Worm (Caenorhabditis elegans) whole organism, young adult: ENCODE data around the gene arrd-19.

Experiments
- B0019.2 ChIP-seq: fragments of 200-800 bp; sonication (Bioruptor generic); conservative IDR thresholded peaks from 2 replicates; pipeline ENCODE4 v1.3.6; 2022; ENCODE audit warnings: missing genetic modification reagents, missing genetic modification characterization, missing compliant biosample characterization
- F52B5.7 ChIP-seq: sonication (generic microtip); optimal IDR thresholded peaks from 2 replicates; lab custom pipeline; 2016; ENCODE audit warnings: mild to moderate bottlenecking, missing genetic modification characterization, missing compliant biosample characterization
- T07F8.4 ChIP-seq: sonication (generic microtip); optimal IDR thresholded peaks from 2 replicates; lab custom pipeline; 2016; ENCODE audit warnings: mild to moderate bottlenecking, missing genetic modification characterization, moderate library complexity, missing compliant biosample characterization
- Y67H2A.10 ChIP-seq: fragments of 200-800 bp; sonication (Bioruptor generic); conservative IDR thresholded peaks from 2 replicates; pipeline ENCODE4 v1.3.6; 2022; ENCODE audit warnings: missing genetic modification reagents, missing genetic modification characterization, missing compliant biosample characterization
- Y79H2A.3 ChIP-seq: fragments of 200-800 bp; sonication (Bioruptor generic); conservative IDR thresholded peaks from 2 replicates; pipeline ENCODE4 v1.3.6; 2022; ENCODE audit warnings: missing genetic modification reagents, missing genetic modification characterization, missing compliant biosample characterization
- ZK185.1 ChIP-seq: sonication (generic microtip); optimal IDR thresholded peaks from 2 replicates; lab custom pipeline; 2016; ENCODE audit warnings: mild to moderate bottlenecking, missing genetic modification characterization, missing compliant biosample characterization; ENCODE audit not compliant: poor library complexity, severe bottlenecking
- aptf-2 ChIP-seq: fragments of 200-800 bp; sonication (Bioruptor generic); conservative IDR thresholded peaks from 2 replicates; pipeline ENCODE4 v1.3.6; 2022; ENCODE audit warnings: missing genetic modification reagents, missing genetic modification characterization, missing compliant biosample characterization
- attf-5 ChIP-seq: fragments of 200-800 bp; sonication (Bioruptor generic); optimal IDR thresholded peaks from 2 replicates; lab custom pipeline; 2018; ENCODE audit warnings: mild to moderate bottlenecking, missing genetic modification characterization, missing compliant biosample characterization
- bed-1 ChIP-seq: fragments of 200-800 bp; sonication (Bioruptor generic); IDR thresholded peaks from 2 replicates; pipeline ENCODE4 v1.3.6; 2022; ENCODE audit warnings: missing genetic modification reagents, missing genetic modification characterization, missing compliant biosample characterization
- ceh-91 ChIP-seq: fragments of 200-800 bp; sonication (Bioruptor generic); IDR thresholded peaks from 2 replicates; pipeline ENCODE4 v1.3.6; 2022; ENCODE audit warnings: missing genetic modification reagents, missing genetic modification characterization, missing compliant biosample characterization
- dox-1 ChIP-seq: fragments of 200-800 bp; sonication (Bioruptor generic); IDR thresholded peaks from 2 replicates; pipeline ENCODE4 v1.3.6; 2022; ENCODE audit warnings: missing genetic modification reagents, missing genetic modification characterization, missing compliant biosample characterization
- egl-18 ChIP-seq: fragments of 200-800 bp; sonication (Bioruptor generic); IDR thresholded peaks from 2 replicates; pipeline ENCODE4 v1.3.6; 2022; ENCODE audit warnings: missing genetic modification reagents, missing genetic modification characterization, missing compliant biosample characterization
- egl-44 ChIP-seq: fragments of 200-800 bp; sonication (Bioruptor generic); IDR thresholded peaks from 2 replicates; pipeline ENCODE4 v1.3.6; 2022; ENCODE audit warnings: missing genetic modification reagents, missing genetic modification characterization, missing compliant biosample characterization
- ekl-4 ChIP-seq: fragments of 200-800 bp; sonication (Bioruptor generic); IDR thresholded peaks from 2 replicates; pipeline ENCODE4 v1.3.6; 2022; ENCODE audit warnings: missing genetic modification reagents, missing genetic modification characterization, missing compliant biosample characterization
- him-1 ChIP-seq: sonication (generic microtip); optimal IDR thresholded peaks from 2 replicates; lab custom pipeline; 2016; ENCODE audit warnings: missing genotype, missing genetic modification reagents, missing genetic modification characterization, missing compliant biosample characterization
- hmg-1.2 ChIP-seq: fragments of 200-800 bp; sonication (Bioruptor generic); IDR thresholded peaks from 2 replicates; pipeline ENCODE4 v1.3.6; 2022; ENCODE audit warnings: missing genetic modification reagents, missing genetic modification characterization, missing compliant biosample characterization
- let-526 ChIP-seq: fragments of 200-800 bp; sonication (Bioruptor generic); IDR thresholded peaks from 2 replicates; pipeline ENCODE4 v1.3.6; 2022; ENCODE audit warnings: missing genetic modification reagents, missing genetic modification characterization, missing compliant biosample characterization
- lsy-27 ChIP-seq: sonication (generic microtip); optimal IDR thresholded peaks from 2 replicates; lab custom pipeline; 2017; ENCODE audit warnings: missing genetic modification characterization, mild to moderate bottlenecking, missing compliant biosample characterization, antibody characterized with exemption, missing genotype, borderline replicate concordance; ENCODE audit not compliant: insufficient read depth
- madf-3 ChIP-seq: fragments of 200-800 bp; sonication (Bioruptor generic); IDR thresholded peaks from 2 replicates; pipeline ENCODE4 v1.3.6; 2022; ENCODE audit warnings: missing genetic modification reagents, missing genetic modification characterization, missing compliant biosample characterization
- mcd-1 ChIP-seq: fragments of 200-800 bp; sonication (Bioruptor generic); IDR thresholded peaks from 2 replicates; pipeline ENCODE4 v1.3.6; 2022; ENCODE audit warnings: missing genetic modification reagents, missing genetic modification characterization, missing compliant biosample characterization
- mes-4 ChIP-seq: sonication (generic microtip); optimal IDR thresholded peaks from 2 replicates; lab custom pipeline; 2016; ENCODE audit warnings: missing genotype, missing genetic modification characterization, missing compliant biosample characterization
- nfyb-1 ChIP-seq: fragments of 200-800 bp; sonication (Bioruptor generic); IDR thresholded peaks from 2 replicates; pipeline ENCODE4 v1.3.6; 2022; ENCODE audit warnings: missing genetic modification reagents, missing genetic modification characterization, missing compliant biosample characterization
- nhr-80 ChIP-seq: sonication (generic microtip); optimal IDR thresholded peaks from 2 replicates; lab custom pipeline; 2016; ENCODE audit warnings: missing genetic modification characterization, missing compliant biosample characterization
- pbrm-1 ChIP-seq: fragments of 200-800 bp; sonication (Bioruptor generic); IDR thresholded peaks from 2 replicates; pipeline ENCODE4 v1.3.6; 2022; ENCODE audit warnings: missing genetic modification reagents, missing genetic modification characterization, missing compliant biosample characterization
- rcor-1 ChIP-seq: fragments of 200-800 bp; sonication (Bioruptor generic); IDR thresholded peaks from 2 replicates; pipeline ENCODE4 v1.3.6; 2022; ENCODE audit warnings: missing genetic modification reagents, missing genetic modification characterization, missing compliant biosample characterization
- snpc-4 ChIP-seq, 5 experiments: fragments of 150-350 bp in 1 of 5; sonication (generic microtip) in 4 of 5; optimal IDR thresholded peaks; 2 replicates each; lab custom pipeline; 2014 to 2018; ENCODE audit warnings: missing genetic modification characterization in 5 of 5, missing biosample characterization in 3 of 5, antibody characterized with exemption in 2 of 5, mild to moderate bottlenecking in 2 of 5, missing compliant biosample characterization in 2 of 5, missing genotype in 2 of 5, moderate library complexity in 2 of 5, missing genetic modification reagents in 1 of 5
- ztf-22 ChIP-seq: fragments of 200-800 bp; sonication (Bioruptor generic); optimal IDR thresholded peaks from 2 replicates; lab custom pipeline; 2018; ENCODE audit warnings: mild to moderate bottlenecking, missing genetic modification characterization, moderate library complexity, missing compliant biosample characterization
- ztf-25 ChIP-seq: fragments of 200-800 bp; sonication (Bioruptor generic); IDR thresholded peaks from 2 replicates; pipeline ENCODE4 v1.3.6; 2022; ENCODE audit warnings: missing genetic modification reagents, missing genetic modification characterization, missing compliant biosample characterization
- ztf-28 ChIP-seq: fragments of 200-800 bp; sonication (Bioruptor generic); IDR thresholded peaks from 2 replicates; pipeline ENCODE4 v1.3.6; 2022; ENCODE audit warnings: missing genetic modification reagents, missing genetic modification characterization, missing compliant biosample characterization
- ztf-3 ChIP-seq: fragments of 200-800 bp; sonication (Bioruptor generic); optimal IDR thresholded peaks from 2 replicates; lab custom pipeline; 2018; ENCODE audit warnings: mild to moderate bottlenecking, missing genetic modification characterization, missing compliant biosample characterization

Gene arrd-19

DNA sequence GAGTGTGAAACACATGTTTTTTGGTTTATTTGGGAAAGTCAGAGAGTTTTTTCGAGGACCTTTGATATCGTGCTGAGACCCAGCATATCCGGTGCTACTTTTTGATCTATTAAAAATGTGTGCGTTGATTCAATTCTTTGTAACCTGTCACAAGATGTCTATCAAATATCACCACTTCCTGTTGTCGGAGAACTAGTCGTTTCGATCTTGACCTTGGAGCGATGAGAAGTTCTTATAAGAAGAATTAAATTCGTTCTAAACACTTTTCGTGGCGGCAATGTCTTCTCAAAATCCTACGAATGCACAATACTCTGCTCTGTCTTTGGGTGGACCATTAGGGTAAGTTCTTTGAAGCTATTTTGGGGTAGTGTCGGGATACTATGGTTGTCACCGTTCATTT, 792 bp upstream of the arrd-19 start, which contains the start of gene F35F10.1:
Gene F35F10.1 (plus strand): TSS at position 200 of the 400 bp plus-strand sequence.
- TF ChIP-seq bed-1 (GFP tag; lab: Robert Waterston, UW) = 0 out of 2 replicates have a peak, but pooled peaks have one; percentile 84
- no peak for TF ChIP-seq B0019.2 (GFP tag; lab: Robert Waterston, UW)
- TF ChIP-seq madf-3 (GFP tag; lab: Robert Waterston, UW) = 0 out of 2 replicates have a peak, but pooled peaks have one; percentile 50
- TF ChIP-seq, all 124 proteins: peak for 2

DNA sequence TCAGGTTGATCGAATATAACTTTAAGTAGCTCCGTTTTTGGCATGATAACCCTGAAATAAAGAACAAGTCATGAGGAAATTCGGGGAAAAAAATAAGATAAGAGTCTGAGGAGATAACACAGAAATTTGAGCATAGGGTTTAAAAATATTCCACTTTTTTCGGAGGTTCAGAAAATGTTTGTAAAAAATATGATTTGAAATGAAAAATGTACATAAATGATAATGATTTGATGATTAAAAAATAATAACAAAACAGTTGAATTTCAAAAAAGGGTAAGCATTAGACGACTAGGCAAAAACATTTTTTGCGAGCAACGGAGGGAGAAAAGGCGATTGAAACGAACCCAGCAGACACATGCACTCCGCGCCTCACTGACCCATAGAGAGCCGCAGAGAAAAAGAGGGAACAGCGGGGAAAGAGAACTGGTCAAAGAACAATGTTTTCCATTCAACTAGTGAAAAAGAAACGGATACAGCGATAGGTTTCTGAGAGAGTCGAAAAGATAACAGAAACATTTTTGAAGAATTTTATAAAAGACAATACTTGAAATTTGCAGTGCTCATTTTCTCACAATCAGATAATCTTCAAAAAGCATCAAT, 3.1 kb downstream of the arrd-19 start, which contains the start of gene arrd-18:
Gene arrd-18 (minus strand): TSS at position 51 of the 600 bp plus-strand sequence.
- TF ChIP-seq rcor-1 (GFP tag; lab: Robert Waterston, UW) (peak; percentile 66), hmg-1.2 (GFP tag; lab: Robert Waterston, UW) (peak; percentile 74; the same call in 1 of the 2 replicates), mes-4 (tag; lab: Kevin White, UChicago) (no peak), dox-1 (GFP tag; lab: Robert Waterston, UW) (peak; percentile 86), nhr-80 (tag; lab: Kevin White, UChicago) (peak; percentile 56), nfyb-1 (GFP tag; lab: Robert Waterston, UW) (peak; percentile 72; the same call in 1 of the 2 replicates), ZK185.1 (tag; lab: Kevin White, UChicago) (no peak), attf-5 (GFP tag; lab: Kevin White, UChicago) (peak; percentile 11)
- TF ChIP-seq, all 124 proteins: peak for 6

DNA sequence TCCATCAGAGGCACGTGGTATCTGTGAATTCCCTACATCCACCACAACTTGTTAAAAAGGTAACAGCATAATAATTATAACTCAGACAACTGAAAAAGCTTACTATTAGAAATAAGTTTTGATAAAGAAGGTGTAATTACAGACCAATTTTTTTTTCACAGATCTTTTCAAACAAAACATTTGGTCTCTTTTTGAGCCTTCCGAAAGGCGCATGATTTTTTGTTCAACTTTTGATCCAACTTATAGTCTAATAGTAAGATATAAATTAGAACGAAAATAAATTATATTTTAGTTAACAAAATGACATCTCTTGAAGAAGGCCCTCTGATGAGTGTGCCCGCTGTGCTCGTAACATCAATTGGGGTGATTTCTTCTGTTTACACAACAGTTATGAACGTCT, 7.1 kb downstream of the arrd-19 start, which contains the start of gene srbc-3:
Gene srbc-3 (plus strand): TSS at position 301 of the 400 bp plus-strand sequence.
- TF ChIP-seq ztf-22 (GFP tag; lab: Kevin White, UChicago) (no peak), egl-44 (GFP tag; lab: Robert Waterston, UW) (no peak), ztf-28 (GFP tag; lab: Robert Waterston, UW) (no peak), pbrm-1 (GFP tag; lab: Robert Waterston, UW) (no peak), ekl-4 (GFP tag; lab: Robert Waterston, UW) (no peak), Y79H2A.3 (GFP tag; lab: Robert Waterston, UW) (no peak), aptf-2 (GFP tag; lab: Robert Waterston, UW) (no peak), him-1 (no peak)

DNA sequence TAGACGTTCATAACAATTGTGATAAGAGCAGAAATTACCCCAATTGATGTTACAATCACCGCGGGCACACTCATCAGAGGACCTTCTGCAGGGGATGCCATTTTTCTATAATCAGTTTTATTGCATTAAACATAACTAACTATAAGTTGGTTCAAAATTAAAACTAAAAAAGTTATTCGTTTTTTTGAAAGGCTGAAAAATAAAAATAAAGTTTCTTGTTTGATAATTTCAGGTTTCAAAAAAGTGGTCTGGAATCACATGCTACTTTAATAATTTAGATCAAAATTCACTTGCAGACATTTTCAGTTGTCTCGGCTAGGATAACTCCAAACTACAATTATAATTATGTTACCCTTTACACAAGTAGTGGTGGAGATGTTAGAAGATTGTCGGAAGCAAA, 13.4 kb downstream of the arrd-19 start, which contains the start of gene srbc-1:
Gene srbc-1 (minus strand): TSS at position 101 of the 400 bp plus-strand sequence.
- no peak for TF ChIP-seq T07F8.4 (tag; lab: Kevin White, UChicago)
- TF ChIP-seq ceh-91 (GFP tag; lab: Robert Waterston, UW) = no peak
- no peak for TF ChIP-seq ekl-4 (GFP tag; lab: Robert Waterston, UW)
- no peak for TF ChIP-seq F52B5.7 (tag; lab: Kevin White, UChicago)
- no peak for TF ChIP-seq ztf-3 (GFP tag; lab: Kevin White, UChicago)
- TF ChIP-seq mcd-1 (GFP tag; lab: Robert Waterston, UW) = no peak
- no peak for TF ChIP-seq lsy-27
- TF ChIP-seq snpc-4 (GFP tag; optimal IDR thresholded peaks at IDR 0.05; lab: Kevin White, UChicago) = no peak
- TF ChIP-seq snpc-4 (tag; optimal IDR thresholded peaks at IDR 0.05; lab: Kevin White, UChicago) = no peak

DNA sequence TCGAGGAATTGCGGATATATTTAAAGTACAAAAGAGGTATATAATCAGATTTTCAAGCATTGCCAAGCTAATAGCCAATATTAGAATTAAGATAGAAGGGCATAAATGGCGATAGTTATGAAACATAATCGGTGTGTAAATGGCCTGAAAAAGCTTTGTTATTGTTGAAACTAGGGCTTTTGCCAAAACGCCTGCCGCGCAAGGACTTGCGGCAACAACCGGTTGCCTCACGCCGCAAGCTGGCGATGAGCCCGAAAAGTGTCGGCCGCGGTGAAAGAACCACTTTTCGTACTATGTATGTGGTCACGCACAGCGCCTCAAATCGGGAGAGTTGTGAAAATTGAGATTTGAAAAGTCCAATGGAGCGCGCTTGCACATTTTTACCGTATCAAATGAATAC, 15.9 kb downstream of the arrd-19 start:
- 0 out of 2 replicates have a peak, but pooled peaks have one; percentile 36 for TF ChIP-seq ztf-25 (GFP tag; lab: Robert Waterston, UW)
- 0 out of 2 replicates have a peak, but pooled peaks have one; percentile 22 for TF ChIP-seq let-526 (GFP tag; lab: Robert Waterston, UW)
- no peak for TF ChIP-seq Y67H2A.10 (GFP tag; lab: Robert Waterston, UW)
- peak; percentile 66; the same call in 1 of the 2 replicates for TF ChIP-seq egl-18 (GFP tag; lab: Robert Waterston, UW)
